Worm (Caenorhabditis elegans) whole organism, young adult: ENCODE measurements around the gene F43G6.16.

Experiments used
- B0336.3 ChIP-seq: fragments of 200-800 bp; sonication (Bioruptor generic); IDR thresholded peaks from 2 replicates; pipeline ENCODE4 v1.3.6; 2022; ENCODE audit warnings: missing genetic modification characterization, missing compliant biosample characterization
- F10E7.11 ChIP-seq: sonication (generic microtip); optimal IDR thresholded peaks from 2 replicates; lab custom pipeline; 2017; ENCODE audit warnings: mild to moderate bottlenecking, missing genetic modification characterization, moderate library complexity, missing compliant biosample characterization
- F23B12.7 ChIP-seq: sonication (generic microtip); optimal IDR thresholded peaks from 2 replicates; lab custom pipeline; 2017; ENCODE audit warnings: missing genetic modification characterization, mild to moderate bottlenecking, missing compliant biosample characterization, antibody characterized with exemption, moderate library complexity; ENCODE audit not compliant: insufficient read depth
- F39B2.1 ChIP-seq: fragments of 200-800 bp; sonication (Bioruptor generic); IDR thresholded peaks from 2 replicates; pipeline ENCODE4 v1.3.6; 2022; ENCODE audit warnings: missing genetic modification reagents, missing genetic modification characterization, missing compliant biosample characterization
- F55B11.4 ChIP-seq: sonication (generic microtip); optimal IDR thresholded peaks from 2 replicates; lab custom pipeline; 2016; ENCODE audit warnings: missing compliant biosample characterization, missing genetic modification characterization, borderline replicate concordance; ENCODE audit not compliant: insufficient read depth
- Y53G8AR.9 ChIP-seq: fragments of 200-800 bp; sonication (Bioruptor generic); conservative IDR thresholded peaks from 2 replicates; pipeline ENCODE4 v1.3.6; 2022; ENCODE audit warnings: missing genetic modification reagents, missing genetic modification characterization, missing compliant biosample characterization
- Y56A3A.18 ChIP-seq: fragments of 200-800 bp; sonication (Bioruptor generic); IDR thresholded peaks from 2 replicates; pipeline ENCODE4 v1.3.6; 2022; ENCODE audit warnings: missing genetic modification reagents, missing genetic modification characterization, missing compliant biosample characterization
- Y79H2A.3 ChIP-seq: fragments of 200-800 bp; sonication (Bioruptor generic); conservative IDR thresholded peaks from 2 replicates; pipeline ENCODE4 v1.3.6; 2022; ENCODE audit warnings: missing genetic modification reagents, missing genetic modification characterization, missing compliant biosample characterization
- Y95B8A.8 ChIP-seq: fragments of 200-800 bp; sonication (Bioruptor generic); IDR thresholded peaks from 2 replicates; pipeline ENCODE4 v1.3.6; 2022; ENCODE audit warnings: missing genetic modification reagents, missing genetic modification characterization, missing compliant biosample characterization
- ZK185.1 ChIP-seq: sonication (generic microtip); optimal IDR thresholded peaks from 2 replicates; lab custom pipeline; 2016; ENCODE audit warnings: mild to moderate bottlenecking, missing genetic modification characterization, missing compliant biosample characterization; ENCODE audit not compliant: poor library complexity, severe bottlenecking
- atf-7 ChIP-seq: sonication (generic microtip); optimal IDR thresholded peaks from 2 replicates; lab custom pipeline; 2017; ENCODE audit warnings: mild to moderate bottlenecking, missing genetic modification characterization, missing compliant biosample characterization
- athp-1 ChIP-seq: sonication (generic microtip); optimal IDR thresholded peaks from 2 replicates; lab custom pipeline; 2017; ENCODE audit warnings: mild to moderate bottlenecking, missing genetic modification characterization, missing compliant biosample characterization
- attf-5 ChIP-seq: fragments of 200-800 bp; sonication (Bioruptor generic); optimal IDR thresholded peaks from 2 replicates; lab custom pipeline; 2018; ENCODE audit warnings: mild to moderate bottlenecking, missing genetic modification characterization, missing compliant biosample characterization
- bed-2 ChIP-seq: fragments of 200-800 bp; sonication (Bioruptor generic); IDR thresholded peaks from 2 replicates; pipeline ENCODE4 v1.3.6; 2022; ENCODE audit warnings: missing genetic modification reagents, missing genetic modification characterization, missing compliant biosample characterization
- ccch-3 ChIP-seq: fragments of 200-800 bp; sonication (Bioruptor generic); optimal IDR thresholded peaks from 2 replicates; lab custom pipeline; 2018; ENCODE audit warnings: mild to moderate bottlenecking, missing genetic modification characterization, missing compliant biosample characterization
- cebp-1 ChIP-seq, 2 experiments: fragments of 200-800 bp in 1 of 2; sonication (Bioruptor generic) in 1 of 2; sonication (generic microtip) in 1 of 2; IDR thresholded peaks in 1 of 2; optimal IDR thresholded peaks in 1 of 2; 2 replicates each; pipeline versions ENCODE4 v1.3.6 to Lab custom; 2017 to 2022; ENCODE audit warnings: missing compliant biosample characterization in 2 of 2, missing genetic modification characterization in 2 of 2, mild to moderate bottlenecking in 1 of 2, missing genetic modification reagents in 1 of 2, moderate library complexity in 1 of 2
- ceh-58 ChIP-seq: fragments of 200-800 bp; sonication (Bioruptor generic); IDR thresholded peaks from 2 replicates; pipeline ENCODE4 v1.3.6; 2022; ENCODE audit warnings: missing genetic modification characterization, missing compliant biosample characterization
- ceh-91 ChIP-seq: fragments of 200-800 bp; sonication (Bioruptor generic); IDR thresholded peaks from 2 replicates; pipeline ENCODE4 v1.3.6; 2022; ENCODE audit warnings: missing genetic modification reagents, missing genetic modification characterization, missing compliant biosample characterization
- dox-1 ChIP-seq: fragments of 200-800 bp; sonication (Bioruptor generic); IDR thresholded peaks from 2 replicates; pipeline ENCODE4 v1.3.6; 2022; ENCODE audit warnings: missing genetic modification reagents, missing genetic modification characterization, missing compliant biosample characterization
- dpff-1 ChIP-seq: sonication (generic microtip); optimal IDR thresholded peaks from 2 replicates; lab custom pipeline; 2017; ENCODE audit warnings: mild to moderate bottlenecking, missing genetic modification characterization, missing compliant biosample characterization
- dpl-1 ChIP-seq: fragments of 150-350 bp; optimal IDR thresholded peaks from 2 replicates; lab custom pipeline; 2014; ENCODE audit warnings: missing biosample characterization, missing genetic modification reagents, missing genetic modification characterization
- egrh-3 ChIP-seq: fragments of 200-800 bp; sonication (Bioruptor generic); IDR thresholded peaks from 2 replicates; pipeline ENCODE4 v1.3.6; 2022; ENCODE audit warnings: missing genetic modification reagents, missing genetic modification characterization, missing compliant biosample characterization
- ets-4 ChIP-seq: fragments of 200-800 bp; sonication (Bioruptor generic); optimal IDR thresholded peaks from 2 replicates; lab custom pipeline; 2018; ENCODE audit warnings: mild to moderate bottlenecking, missing genetic modification characterization, missing compliant biosample characterization
- fkh-3 ChIP-seq: sonication (generic microtip); optimal IDR thresholded peaks from 2 replicates; lab custom pipeline; 2016; ENCODE audit warnings: mild to moderate bottlenecking, missing genetic modification characterization, missing compliant biosample characterization
- hmg-20 ChIP-seq: fragments of 200-800 bp; sonication (Bioruptor generic); IDR thresholded peaks from 2 replicates; pipeline ENCODE4 v1.3.6; 2022; ENCODE audit warnings: missing genetic modification reagents, missing genetic modification characterization, missing compliant biosample characterization
- lin-35 ChIP-seq, 3 experiments: fragments of 150-350 bp in 2 of 3; sonication (generic microtip) in 1 of 3; optimal IDR thresholded peaks; 2 replicates each; lab custom pipeline; 2014 to 2018; ENCODE audit warnings: missing biosample characterization in 3 of 3, missing genetic modification characterization in 3 of 3, missing genetic modification reagents in 3 of 3
- lin-54 ChIP-seq: fragments of 200-800 bp; sonication (Bioruptor generic); optimal IDR thresholded peaks from 2 replicates; lab custom pipeline; 2018; ENCODE audit warnings: mild to moderate bottlenecking, missing genetic modification characterization, missing compliant biosample characterization
- lsl-1 ChIP-seq: fragments of 200-800 bp; sonication (Bioruptor generic); optimal IDR thresholded peaks from 2 replicates; lab custom pipeline; 2018; ENCODE audit warnings: mild to moderate bottlenecking, missing genetic modification characterization, moderate library complexity, missing compliant biosample characterization
- madf-10 ChIP-seq: sonication (generic microtip); optimal IDR thresholded peaks from 2 replicates; lab custom pipeline; 2016; ENCODE audit warnings: mild to moderate bottlenecking, missing genetic modification characterization, missing compliant biosample characterization
- madf-3 ChIP-seq: fragments of 200-800 bp; sonication (Bioruptor generic); IDR thresholded peaks from 2 replicates; pipeline ENCODE4 v1.3.6; 2022; ENCODE audit warnings: missing genetic modification reagents, missing genetic modification characterization, missing compliant biosample characterization
- mel-28 ChIP-seq: sonication (generic microtip); optimal IDR thresholded peaks from 2 replicates; lab custom pipeline; 2016; ENCODE audit warnings: borderline replicate concordance, mild to moderate bottlenecking, missing genetic modification characterization, missing compliant biosample characterization
- mxl-1 ChIP-seq: sonication (generic microtip); optimal IDR thresholded peaks from 2 replicates; lab custom pipeline; 2016; ENCODE audit warnings: missing genetic modification characterization, missing compliant biosample characterization
- nhr-179 ChIP-seq: sonication (generic microtip); optimal IDR thresholded peaks from 2 replicates; lab custom pipeline; 2016; ENCODE audit warnings: mild to moderate bottlenecking, missing genetic modification characterization, missing compliant biosample characterization
- nhr-27 ChIP-seq: fragments of 200-800 bp; sonication (Bioruptor generic); optimal IDR thresholded peaks from 2 replicates; lab custom pipeline; 2018; ENCODE audit warnings: mild to moderate bottlenecking, missing genetic modification characterization, moderate library complexity, missing compliant biosample characterization
- pbrm-1 ChIP-seq: fragments of 200-800 bp; sonication (Bioruptor generic); IDR thresholded peaks from 2 replicates; pipeline ENCODE4 v1.3.6; 2022; ENCODE audit warnings: missing genetic modification reagents, missing genetic modification characterization, missing compliant biosample characterization
- rec-8 ChIP-seq, 2 experiments: sonication (generic microtip); optimal IDR thresholded peaks; 2 replicates each; lab custom pipeline; 2016; ENCODE audit warnings: mild to moderate bottlenecking in 2 of 2, missing genetic modification characterization in 2 of 2, missing genetic modification reagents in 2 of 2, missing genotype in 2 of 2, missing biosample characterization in 1 of 2, missing compliant biosample characterization in 1 of 2, moderate library complexity in 1 of 2
- sea-2 ChIP-seq: fragments of 200-800 bp; sonication (Bioruptor generic); IDR thresholded peaks from 2 replicates; pipeline ENCODE4 v1.3.6; 2022; ENCODE audit warnings: missing genetic modification characterization, missing compliant biosample characterization
- snpc-1.3 ChIP-seq: sonication (generic microtip); optimal IDR thresholded peaks from 2 replicates; lab custom pipeline; 2017; ENCODE audit warnings: missing genetic modification characterization, mild to moderate bottlenecking, missing compliant biosample characterization, antibody characterized with exemption, moderate library complexity, missing genotype, missing genetic modification reagents; ENCODE audit not compliant: insufficient read depth
- snpc-3.4 ChIP-seq: sonication (generic microtip); optimal IDR thresholded peaks from 2 replicates; lab custom pipeline; 2017; ENCODE audit warnings: missing genetic modification characterization, mild to moderate bottlenecking, missing compliant biosample characterization, antibody characterized with exemption, moderate library complexity, missing genotype, missing genetic modification reagents
- tbp1 ChIP-seq: fragments of 200-800 bp; sonication (Bioruptor generic); optimal IDR thresholded peaks from 2 replicates; lab custom pipeline; 2018; ENCODE audit warnings: mild to moderate bottlenecking, missing genetic modification characterization, missing compliant biosample characterization
- tlf-1 ChIP-seq: fragments of 200-800 bp; sonication (Bioruptor generic); optimal IDR thresholded peaks from 2 replicates; lab custom pipeline; 2018; ENCODE audit warnings: mild to moderate bottlenecking, missing genetic modification characterization, missing compliant biosample characterization
- xnd-1 ChIP-seq: sonication (generic microtip); optimal IDR thresholded peaks from 2 replicates; lab custom pipeline; 2016; ENCODE audit warnings: missing genotype, missing genetic modification reagents, missing genetic modification characterization, missing compliant biosample characterization
- zfh-2 ChIP-seq: fragments of 200-800 bp; sonication (Bioruptor generic); conservative IDR thresholded peaks from 2 replicates; pipeline ENCODE4 v1.3.6; 2022; ENCODE audit warnings: missing genetic modification reagents, missing genetic modification characterization, missing compliant biosample characterization
- ztf-22 ChIP-seq: fragments of 200-800 bp; sonication (Bioruptor generic); optimal IDR thresholded peaks from 2 replicates; lab custom pipeline; 2018; ENCODE audit warnings: mild to moderate bottlenecking, missing genetic modification characterization, moderate library complexity, missing compliant biosample characterization
- ztf-28 ChIP-seq: fragments of 200-800 bp; sonication (Bioruptor generic); IDR thresholded peaks from 2 replicates; pipeline ENCODE4 v1.3.6; 2022; ENCODE audit warnings: missing genetic modification reagents, missing genetic modification characterization, missing compliant biosample characterization

F43G6.16 gene

ce11 chrII:11788025-11788424, 5.6 kb upstream of the F43G6.16 start (continued):
- no peak for TF ChIP-seq mxl-1

ce11 chrII:11777893-11778480, 4.4 kb downstream of the F43G6.16 start, which contains the start of the genes patr-1 and dna-2:
Gene patr-1 (minus strand): TSS chrII:11777943.
Gene dna-2 (plus strand): TSS chrII:11778430.
- TF ChIP-seq athp-1 = no peak
- TF ChIP-seq madf-10 (tag; lab: Kevin White, UChicago) = no peak
- no peak for TF ChIP-seq bed-2
- no peak for TF ChIP-seq pbrm-1 (GFP tag; lab: Robert Waterston, UW)
- TF ChIP-seq lin-54 (GFP tag; lab: Kevin White, UChicago) = peak; percentile 57
- TF ChIP-seq Y56A3A.18 = no peak
- no peak for TF ChIP-seq hmg-20
- TF ChIP-seq attf-5 (GFP tag; lab: Kevin White, UChicago) = peak; percentile 70
- TF ChIP-seq ZK185.1 (tag; lab: Kevin White, UChicago) = no peak
- TF ChIP-seq snpc-1.3 = no peak
- peak; percentile 69 for TF ChIP-seq ceh-91 (GFP tag; lab: Robert Waterston, UW)
- TF ChIP-seq dpff-1 (tag; lab: Kevin White, UChicago) = no peak
- no peak for TF ChIP-seq fkh-3 (tag; lab: Kevin White, UChicago)
- 0 out of 2 replicates have a peak, but pooled peaks have one; percentile 21 for TF ChIP-seq madf-3
- TF ChIP-seq Y95B8A.8 (GFP tag; lab: Robert Waterston, UW) = no peak
- TF ChIP-seq nhr-179 = no peak
- no peak for TF ChIP-seq B0336.3
- TF ChIP-seq ztf-22 (GFP tag; lab: Kevin White, UChicago) = no peak
- peak; percentile 59; the same call in 1 of the 2 replicates for TF ChIP-seq zfh-2 (GFP tag; lab: Robert Waterston, UW)
- TF ChIP-seq F10E7.11 (tag; lab: Kevin White, UChicago) = no peak
- TF ChIP-seq cebp-1 (GFP tag; IDR thresholded peaks at IDR 0.05; lab: Robert Waterston, UW) = no peak
- peak; percentile 63 for TF ChIP-seq cebp-1 (tag; optimal IDR thresholded peaks at IDR 0.05; lab: Kevin White, UChicago)
- peak in 1 of 3 experiments; percentile 50 for TF ChIP-seq lin-35 (GFP tag; optimal IDR thresholded peaks at IDR 0.05; lab: Kevin White, UChicago)
- no peak for TF ChIP-seq egrh-3 (GFP tag; lab: Robert Waterston, UW)
- TF ChIP-seq F55B11.4 (tag; lab: Kevin White, UChicago) = no peak
- no peak for TF ChIP-seq sea-2
- peak; percentile 80 for TF ChIP-seq dox-1 (GFP tag; lab: Robert Waterston, UW)
- TF ChIP-seq F39B2.1 (GFP tag; lab: Robert Waterston, UW) = no peak
- no peak for TF ChIP-seq ztf-28 (GFP tag; lab: Robert Waterston, UW)
- TF ChIP-seq Y53G8AR.9 (GFP tag; lab: Robert Waterston, UW) = no peak
- no peak for TF ChIP-seq Y79H2A.3 (GFP tag; lab: Robert Waterston, UW)
- TF ChIP-seq xnd-1 = no peak
- TF ChIP-seq snpc-3.4 (tag; lab: Kevin White, UChicago) = peak; percentile 12
- no peak for TF ChIP-seq ets-4 (GFP tag; lab: Kevin White, UChicago)
- no peak for TF ChIP-seq atf-7
- no peak for TF ChIP-seq ceh-58 (GFP tag; lab: Robert Waterston, UW)
- no peak for TF ChIP-seq mel-28 (tag; lab: Kevin White, UChicago)
- peak; percentile 65 for TF ChIP-seq lsl-1
- TF ChIP-seq tlf-1 (GFP tag; lab: Kevin White, UChicago) = no peak
- no peak for TF ChIP-seq ccch-3 (GFP tag; lab: Kevin White, UChicago)
- TF ChIP-seq tbp1 (GFP tag; lab: Kevin White, UChicago) = peak; percentile 1
- TF ChIP-seq F23B12.7 (tag; lab: Kevin White, UChicago) = peak; percentile 63
- TF ChIP-seq nhr-27 = no peak
- peak; percentile 53 for TF ChIP-seq dpl-1
- TF ChIP-seq rec-8 (tag; optimal IDR thresholded peaks at IDR 0.05; lab: Kevin White, UChicago) = no peak
